Fruit fly (Drosophila melanogaster) whole organism, prepupa: ENCODE data around the gene Srp68.

Experiments used
- CG11762 ChIP-seq: fragments of 200-800 bp; sonication (Bioruptor generic); optimal IDR thresholded peaks from 3 replicates; lab custom pipeline; 2016; ENCODE audit warnings: missing biosample characterization, missing genetic modification characterization; ENCODE audit not compliant: insufficient read depth
- CG1621 ChIP-seq: fragments of 200-800 bp; sonication (Bioruptor generic); optimal IDR thresholded peaks from 3 replicates; lab custom pipeline; 2018; ENCODE audit warnings: missing biosample characterization, mild to moderate bottlenecking, missing genetic modification characterization
- CG6854 ChIP-seq: fragments of 200-800 bp; sonication (Bioruptor generic); optimal IDR thresholded peaks from 2 replicates; lab custom pipeline; 2017; ENCODE audit warnings: missing biosample characterization, mild to moderate bottlenecking, missing genetic modification characterization
- CG8319 ChIP-seq: fragments of 200-800 bp; sonication (Bioruptor generic); optimal IDR thresholded peaks from 3 replicates; lab custom pipeline; 2016; ENCODE audit warnings: missing biosample characterization, missing genetic modification characterization
- Eip78C ChIP-seq: fragments of 200-800 bp; sonication (Bioruptor generic); peaks from one replicate; lab custom pipeline; 2016; ENCODE audit warnings: missing biosample characterization, missing genetic modification characterization
- Hr39 ChIP-seq: fragments of 200-800 bp; sonication (Bioruptor generic); optimal IDR thresholded peaks from 2 replicates; lab custom pipeline; 2016; ENCODE audit warnings: missing biosample characterization, missing genetic modification characterization
- Lpt ChIP-seq: fragments of 200-800 bp; sonication (Bioruptor generic); optimal IDR thresholded peaks from 3 replicates; lab custom pipeline; 2016; ENCODE audit warnings: missing biosample characterization, missing genetic modification characterization
- Sox102F ChIP-seq: fragments of 200-800 bp; sonication (Bioruptor generic); optimal IDR thresholded peaks from 2 replicates; lab custom pipeline; 2016; ENCODE audit warnings: missing biosample characterization, mild to moderate bottlenecking, missing genetic modification characterization
- achi ChIP-seq: fragments of 200-800 bp; sonication (Bioruptor generic); optimal IDR thresholded peaks from 3 replicates; lab custom pipeline; 2016; ENCODE audit warnings: missing biosample characterization, missing genetic modification characterization
- eg ChIP-seq: fragments of 200-800 bp; sonication (Bioruptor generic); IDR thresholded peaks from 3 replicates; pipeline ENCODE4 v1.3.6; 2022; ENCODE audit warnings: missing biosample characterization, missing genetic modification characterization
- topi ChIP-seq: fragments of 200-800 bp; sonication (Bioruptor generic); optimal IDR thresholded peaks from 3 replicates; lab custom pipeline; 2016; ENCODE audit warnings: missing biosample characterization, missing genetic modification characterization

DNA sequence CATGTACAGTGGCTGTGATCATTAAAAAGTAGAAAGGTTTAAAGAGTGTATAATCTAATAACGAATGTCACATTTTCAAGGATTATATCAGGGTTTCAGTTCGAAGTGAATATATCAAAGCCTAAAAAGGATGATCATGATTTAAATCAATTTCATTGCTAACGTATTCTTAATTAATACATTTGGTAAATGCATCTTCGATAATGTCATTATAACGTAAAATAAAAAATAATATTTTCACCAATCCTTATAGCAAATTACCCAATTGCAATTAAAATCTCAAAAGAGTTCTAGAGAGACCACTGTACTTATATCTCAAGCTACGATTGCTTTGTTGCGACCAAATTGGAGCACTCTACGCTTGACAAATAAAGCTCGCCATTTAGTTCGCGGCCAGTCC lies 7.2 kb downstream of the Srp68 start:
- TF ChIP-seq CG11762 (GFP tag; lab: Kevin White, UChicago) (no peak), Eip78C (GFP tag; lab: Kevin White, UChicago) (peak; percentile 79), Hr39 (GFP tag; lab: Kevin White, UChicago) (no peak), Lpt (GFP tag; lab: Kevin White, UChicago) (no peak), achi (GFP tag; lab: Kevin White, UChicago) (no peak), topi (GFP tag; lab: Kevin White, UChicago) (no peak), CG1621 (tag; lab: Kevin White, UChicago) (no peak), eg (GFP tag; lab: Robert Waterston, UW) (no peak), CG6854 (GFP tag; lab: Kevin White, UChicago) (no peak), CG8319 (no peak), Sox102F (GFP tag; lab: Kevin White, UChicago) (no peak)
